Worm (Caenorhabditis elegans) whole organism, L4/young adult: ENCODE results near the gene F38B7.2.

Source experiments
- W03F9.2 ChIP-seq: fragments of 150-350 bp; optimal IDR thresholded peaks from 2 replicates; lab custom pipeline; 2014; ENCODE audit warnings: missing biosample characterization, missing genetic modification characterization
- him-1 ChIP-seq: sonication (generic microtip); optimal IDR thresholded peaks from 2 replicates; lab custom pipeline; 2016; ENCODE audit warnings: missing genotype, missing genetic modification reagents, missing genetic modification characterization, missing compliant biosample characterization

- TF ChIP-seq W03F9.2 (tag; lab: Kevin White, UChicago) (no peak), him-1 (no peak)
These were observed 28.6 kb upstream of the F38B7.2 start for ce11 chrV:11515145-11515544.
